Worm (Caenorhabditis elegans) whole organism, L4 larva: ENCODE data around the gene F08F8.9.

Experiments
- R02D3.7 ChIP-seq: fragments of 150-350 bp; sonication (generic microtip); optimal IDR thresholded peaks from 3 replicates; lab custom pipeline; 2014; ENCODE audit warnings: missing biosample characterization, missing genetic modification characterization
- T26A8.4 ChIP-seq: fragments of 200-800 bp; sonication (Bioruptor generic); IDR thresholded peaks from 2 replicates; pipeline ENCODE4 v1.3.6; 2022; ENCODE audit warnings: missing genetic modification characterization, missing compliant biosample characterization
- Y105C5A.15 ChIP-seq: fragments of 200-800 bp; sonication (Bioruptor generic); IDR thresholded peaks from 2 replicates; pipeline ENCODE4 v1.3.6; 2022; ENCODE audit warnings: missing genetic modification characterization, missing compliant biosample characterization
- Y5F2A.4 ChIP-seq: fragments of 200-800 bp; sonication (Bioruptor generic); optimal IDR thresholded peaks from 2 replicates; lab custom pipeline; 2018; ENCODE audit warnings: mild to moderate bottlenecking, missing genetic modification characterization, missing compliant biosample characterization
- ZK546.5 ChIP-seq, 2 experiments: sonication (generic microtip); optimal IDR thresholded peaks; 2 replicates each; lab custom pipeline; 2017; ENCODE audit warnings: missing biosample characterization in 2 of 2, missing genetic modification characterization in 2 of 2
- aly-2 ChIP-seq: sonication (generic microtip); optimal IDR thresholded peaks from 2 replicates; lab custom pipeline; 2018; ENCODE audit warnings: missing biosample characterization, missing genetic modification characterization
- ama-1 ChIP-seq: fragments of 150-350 bp; optimal IDR thresholded peaks from 2 replicates; lab custom pipeline; 2014; ENCODE audit warnings: inconsistent platforms, mixed read lengths
- arid-1 ChIP-seq: fragments of 200-800 bp; sonication (Bioruptor generic); conservative IDR thresholded peaks from 2 replicates; pipeline ENCODE4 v1.3.6; 2022; ENCODE audit warnings: missing genetic modification reagents, missing genetic modification characterization, missing compliant biosample characterization
- attf-4 ChIP-seq: sonication (generic microtip); optimal IDR thresholded peaks from 3 replicates; lab custom pipeline; 2017; ENCODE audit warnings: missing biosample characterization, missing genetic modification characterization
- ceh-32 ChIP-seq: sonication (generic microtip); optimal IDR thresholded peaks from 2 replicates; lab custom pipeline; 2016; ENCODE audit warnings: mild to moderate bottlenecking, missing genetic modification characterization, missing compliant biosample characterization; ENCODE audit not compliant: poor library complexity
- cey-2 ChIP-seq: sonication (generic microtip); optimal IDR thresholded peaks from 3 replicates; lab custom pipeline; 2017; ENCODE audit warnings: missing genetic modification characterization, mild to moderate bottlenecking, missing compliant biosample characterization, antibody characterized with exemption, borderline replicate concordance; ENCODE audit not compliant: insufficient read depth
- ctbp-1 ChIP-seq: fragments of 200-800 bp; sonication (Bioruptor generic); IDR thresholded peaks from 2 replicates; pipeline ENCODE4 v1.3.6; 2022; ENCODE audit warnings: missing genetic modification reagents, missing genetic modification characterization, missing compliant biosample characterization
- daf-16 ChIP-seq, 3 experiments: sonication (generic microtip); optimal IDR thresholded peaks; 2 replicates each; lab custom pipeline; 2016 to 2017; ENCODE audit warnings: missing genetic modification characterization in 3 of 3, missing genetic modification reagents in 3 of 3, mild to moderate bottlenecking in 2 of 3, missing compliant biosample characterization in 2 of 3, missing biosample characterization in 1 of 3, moderate library complexity in 1 of 3
- daf-8 ChIP-seq: fragments of 200-800 bp; sonication (Bioruptor generic); IDR thresholded peaks from 2 replicates; pipeline ENCODE4 v1.3.6; 2022; ENCODE audit warnings: missing genetic modification characterization, missing compliant biosample characterization
- dmd-6 ChIP-seq: fragments of 200-800 bp; sonication (Bioruptor generic); IDR thresholded peaks from 2 replicates; pipeline ENCODE4 v1.3.6; 2022; ENCODE audit warnings: missing genetic modification reagents, missing genetic modification characterization, missing compliant biosample characterization
- dmd-8 ChIP-seq: fragments of 200-800 bp; sonication (Bioruptor generic); IDR thresholded peaks from 2 replicates; pipeline ENCODE4 v1.3.6; 2022; ENCODE audit warnings: missing genetic modification characterization, missing compliant biosample characterization
- dve-1 ChIP-seq: sonication (generic microtip); optimal IDR thresholded peaks from 2 replicates; lab custom pipeline; 2017; ENCODE audit warnings: antibody characterized with exemption, mild to moderate bottlenecking, missing genetic modification characterization, missing compliant biosample characterization; ENCODE audit not compliant: insufficient read depth
- egl-27 ChIP-seq: sonication (generic microtip); optimal IDR thresholded peaks from 3 replicates; lab custom pipeline; 2017; ENCODE audit warnings: missing biosample characterization, missing genetic modification reagents, missing genetic modification characterization
- egl-43 ChIP-seq: fragments of 200-800 bp; sonication (Bioruptor generic); IDR thresholded peaks from 2 replicates; pipeline ENCODE4 v1.3.6; 2022; ENCODE audit warnings: missing genetic modification reagents, missing genetic modification characterization, missing compliant biosample characterization
- gei-8 ChIP-seq: fragments of 200-800 bp; sonication (Bioruptor generic); optimal IDR thresholded peaks from 2 replicates; lab custom pipeline; 2018; ENCODE audit warnings: mild to moderate bottlenecking, missing genetic modification characterization, missing compliant biosample characterization
- hmg-1.1 ChIP-seq: fragments of 200-800 bp; sonication (Bioruptor generic); IDR thresholded peaks from 2 replicates; pipeline ENCODE4 v1.3.6; 2022; ENCODE audit warnings: missing genetic modification reagents, missing genetic modification characterization, missing compliant biosample characterization
- jun-1 ChIP-seq: fragments of 150-350 bp; optimal IDR thresholded peaks from 2 replicates; lab custom pipeline; 2014; ENCODE audit warnings: missing biosample characterization, missing genetic modification reagents, missing genetic modification characterization
- lin-1 ChIP-seq: fragments of 200-800 bp; sonication (Bioruptor generic); IDR thresholded peaks from 2 replicates; pipeline ENCODE4 v1.3.6; 2022; ENCODE audit warnings: missing genetic modification reagents, missing genetic modification characterization, missing compliant biosample characterization
- lin-15B ChIP-seq: fragments of 150-350 bp; sonication (generic microtip); optimal IDR thresholded peaks from 3 replicates; lab custom pipeline; 2014; ENCODE audit warnings: missing biosample characterization, missing genetic modification characterization
- lir-3 ChIP-seq: sonication (generic microtip); optimal IDR thresholded peaks from 2 replicates; lab custom pipeline; 2016; ENCODE audit warnings: mild to moderate bottlenecking, missing genetic modification characterization, missing compliant biosample characterization
- lsy-2 ChIP-seq, 2 experiments: fragments of 150-350 bp in 1 of 2; sonication (generic microtip) in 1 of 2; optimal IDR thresholded peaks; 2 replicates each; lab custom pipeline; 2014 to 2017; ENCODE audit warnings: missing biosample characterization in 2 of 2, missing genetic modification characterization in 2 of 2
- madf-5 ChIP-seq, 2 experiments: fragments of 200-800 bp; sonication (Bioruptor generic); IDR thresholded peaks; 2 replicates each; pipeline ENCODE4 v1.3.6; 2022; ENCODE audit warnings: missing compliant biosample characterization in 2 of 2, missing genetic modification characterization in 2 of 2
- madf-9 ChIP-seq: fragments of 200-800 bp; sonication (Bioruptor generic); conservative IDR thresholded peaks from 2 replicates; pipeline ENCODE4 v1.3.6; 2022; ENCODE audit warnings: missing genetic modification reagents, missing genetic modification characterization, missing compliant biosample characterization
- mdl-1 ChIP-seq, 2 experiments: fragments of 150-350 bp in 1 of 2; sonication (generic microtip) in 1 of 2; optimal IDR thresholded peaks; 2 replicates each; lab custom pipeline; 2014 to 2017; ENCODE audit warnings: missing biosample characterization in 2 of 2, missing genetic modification characterization in 2 of 2
- mes-2 ChIP-seq: sonication (generic microtip); optimal IDR thresholded peaks from 2 replicates; lab custom pipeline; 2016; ENCODE audit warnings: missing genotype, mild to moderate bottlenecking, missing genetic modification characterization, missing compliant biosample characterization; ENCODE audit not compliant: poor library complexity, severe bottlenecking
- mxl-2 ChIP-seq: fragments of 200-800 bp; sonication (Bioruptor generic); conservative IDR thresholded peaks from 2 replicates; pipeline ENCODE4 v1.3.6; 2022; ENCODE audit warnings: missing genetic modification reagents, missing genetic modification characterization, missing compliant biosample characterization
- mxl-3 ChIP-seq: fragments of 200-800 bp; sonication (Bioruptor generic); optimal IDR thresholded peaks from 2 replicates; lab custom pipeline; 2018; ENCODE audit warnings: mild to moderate bottlenecking, missing genetic modification characterization, missing compliant biosample characterization
- nhr-102 ChIP-seq: sonication (generic microtip); optimal IDR thresholded peaks from 2 replicates; lab custom pipeline; 2016; ENCODE audit warnings: mild to moderate bottlenecking, missing genetic modification characterization, moderate library complexity, missing compliant biosample characterization
- nhr-11 ChIP-seq: fragments of 150-350 bp; optimal IDR thresholded peaks from 2 replicates; lab custom pipeline; 2014; ENCODE audit warnings: missing biosample characterization, missing genetic modification characterization
- nhr-48 ChIP-seq: sonication (generic microtip); optimal IDR thresholded peaks from 2 replicates; lab custom pipeline; 2016; ENCODE audit warnings: mild to moderate bottlenecking, missing genetic modification characterization, missing compliant biosample characterization
- nhr-6 ChIP-seq: fragments of 150-350 bp; optimal IDR thresholded peaks from 2 replicates; lab custom pipeline; 2014; ENCODE audit warnings: missing biosample characterization, missing genetic modification characterization
- nhr-76 ChIP-seq: fragments of 150-350 bp; optimal IDR thresholded peaks from 2 replicates; lab custom pipeline; 2014; ENCODE audit warnings: missing biosample characterization, missing genetic modification characterization
- nhr-77 ChIP-seq: fragments of 150-350 bp; optimal IDR thresholded peaks from 2 replicates; lab custom pipeline; 2014; ENCODE audit warnings: missing biosample characterization, missing genetic modification characterization
- pha-4 ChIP-seq, 2 experiments: fragments of 150-350 bp in 1 of 2; fragments of 200-800 bp in 1 of 2; sonication (Bioruptor generic) in 1 of 2; IDR thresholded peaks in 1 of 2; optimal IDR thresholded peaks in 1 of 2; 2 replicates each; pipeline versions ENCODE4 v1.3.6 to Lab custom; 2014 to 2022; ENCODE audit warnings: missing genetic modification characterization in 2 of 2, missing genetic modification reagents in 2 of 2, missing biosample characterization in 1 of 2, missing compliant biosample characterization in 1 of 2
- pqm-1 ChIP-seq: sonication (generic microtip); optimal IDR thresholded peaks from 2 replicates; lab custom pipeline; 2017; ENCODE audit warnings: missing biosample characterization, missing genetic modification characterization
- spr-1 ChIP-seq: sonication (generic microtip); optimal IDR thresholded peaks from 2 replicates; lab custom pipeline; 2016; ENCODE audit warnings: mild to moderate bottlenecking, missing genetic modification characterization, missing compliant biosample characterization
- tag-97 ChIP-seq: fragments of 200-800 bp; sonication (Bioruptor generic); IDR thresholded peaks from 2 replicates; pipeline ENCODE4 v1.3.6; 2022; ENCODE audit warnings: missing genetic modification characterization, missing compliant biosample characterization
- unc-130 ChIP-seq: sonication (generic microtip); optimal IDR thresholded peaks from 2 replicates; lab custom pipeline; 2016; ENCODE audit warnings: missing genetic modification reagents, missing genetic modification characterization, missing compliant biosample characterization
- unc-39 ChIP-seq: sonication (generic microtip); optimal IDR thresholded peaks from 2 replicates; lab custom pipeline; 2017; ENCODE audit warnings: missing biosample characterization, missing genetic modification characterization
- unc-62 ChIP-seq, 3 experiments: fragments of 150-350 bp in 1 of 3; sonication (generic microtip); optimal IDR thresholded peaks in 2 of 3; peaks in 1 of 3; 1 replicate in 1 of 3; 2 replicates in 2 of 3; lab custom pipeline; 2014 to 2017; ENCODE audit warnings: missing biosample characterization in 3 of 3, missing genetic modification characterization in 3 of 3, missing genetic modification reagents in 3 of 3, missing genotype in 1 of 3
- zfp-2 ChIP-seq: sonication (generic microtip); optimal IDR thresholded peaks from 2 replicates; lab custom pipeline; 2016; ENCODE audit warnings: mild to moderate bottlenecking, missing genetic modification characterization, missing compliant biosample characterization
- zip-11 ChIP-seq: fragments of 200-800 bp; sonication (Bioruptor generic); IDR thresholded peaks from 2 replicates; pipeline ENCODE4 v1.3.6; 2022; ENCODE audit warnings: missing genetic modification characterization, missing compliant biosample characterization
- zip-2 ChIP-seq: fragments of 150-350 bp; optimal IDR thresholded peaks from 2 replicates; lab custom pipeline; 2014; ENCODE audit warnings: missing biosample characterization, missing genetic modification characterization
- ztf-7 ChIP-seq: fragments of 150-350 bp; optimal IDR thresholded peaks from 2 replicates; lab custom pipeline; 2014; ENCODE audit warnings: missing biosample characterization, missing genetic modification characterization

F08F8.9 gene

DNA sequence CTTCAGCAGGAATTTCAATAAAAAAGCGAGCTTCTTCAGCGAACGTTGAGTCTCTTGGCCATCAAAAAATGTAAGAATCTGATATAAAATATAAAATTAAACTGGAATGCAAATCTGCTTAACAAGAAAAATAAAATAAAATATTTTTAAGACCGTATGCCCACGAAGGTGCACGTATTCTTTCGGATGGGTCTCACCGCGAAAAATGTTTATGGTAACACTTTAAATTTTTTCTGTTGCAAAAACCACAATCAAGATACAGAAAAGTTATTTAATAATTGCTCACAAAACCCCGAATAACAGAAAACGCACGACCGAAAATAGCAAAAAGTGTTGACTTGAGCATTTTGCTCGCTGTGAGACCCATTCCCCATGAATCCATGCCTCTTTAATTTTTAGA, 14.6 kb downstream of the F08F8.9 start:
- TF ChIP-seq lsy-2 (tag; optimal IDR thresholded peaks at IDR 0.05; lab: Kevin White, UChicago) (no peak), nhr-102 (tag; lab: Kevin White, UChicago) (no peak), arid-1 (no peak), unc-130 (GFP tag; lab: Kevin White, UChicago) (no peak), hmg-1.1 (GFP tag; lab: Robert Waterston, UW) (no peak), zfp-2 (tag; lab: Kevin White, UChicago) (no peak), egl-27 (tag; lab: Kevin White, UChicago) (no peak), dve-1 (no peak), gei-8 (GFP tag; lab: Kevin White, UChicago) (no peak), madf-9 (GFP tag; lab: Robert Waterston, UW) (no peak), nhr-77 (tag; lab: Kevin White, UChicago) (no peak), madf-5 (GFP tag; IDR thresholded peaks at IDR 0.05; lab: Robert Waterston, UW) (no peak), nhr-11 (tag; lab: Kevin White, UChicago) (no peak), dmd-8 (GFP tag; lab: Robert Waterston, UW) (no peak)

DNA sequence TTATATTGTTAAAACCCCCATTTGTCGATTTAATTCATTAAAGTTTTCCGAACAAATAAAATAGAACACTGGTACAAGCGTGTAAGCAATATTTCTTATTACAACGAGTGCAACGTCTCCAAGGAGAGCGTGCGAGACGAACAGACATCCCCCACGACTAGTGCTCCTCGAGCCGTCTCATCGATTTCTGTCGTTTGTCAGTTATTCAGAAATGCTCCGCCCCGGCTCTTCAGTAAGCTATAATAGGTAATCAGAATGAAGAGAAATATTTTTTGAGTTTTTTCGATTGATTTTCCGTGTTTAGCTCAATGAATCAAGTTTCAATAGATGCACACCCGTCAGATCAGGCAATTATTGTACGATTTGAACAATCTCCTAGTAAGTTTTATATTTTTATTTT, 15.1 kb downstream of the F08F8.9 start, which contains the start of gene kap-1:
TSS of gene kap-1 (plus strand) at position 143 of the 400 bp plus-strand sequence.
- peak; percentile 22 for TF ChIP-seq nhr-48 (tag; lab: Kevin White, UChicago)
- TF ChIP-seq ama-1: peak; percentile 75
- TF ChIP-seq madf-9 (GFP tag; lab: Robert Waterston, UW): no peak
- TF ChIP-seq cey-2 (tag; lab: Kevin White, UChicago): no peak
- no peak for TF ChIP-seq ZK546.5 (tag; optimal IDR thresholded peaks at IDR 0.05; lab: Kevin White, UChicago)
- TF ChIP-seq aly-2 (tag; lab: Kevin White, UChicago): no peak
- TF ChIP-seq pha-4 (GFP tag; IDR thresholded peaks at IDR 0.05; lab: Robert Waterston, UW): no peak
- TF ChIP-seq pha-4 (tag; optimal IDR thresholded peaks at IDR 0.05; lab: Kevin White, UChicago): no peak
- TF ChIP-seq daf-16 (GFP tag; optimal IDR thresholded peaks at IDR 0.05; lab: Kevin White, UChicago): peak in 1 of 2 experiments; percentile 12
- peak; percentile 18 for TF ChIP-seq daf-16 (tag; optimal IDR thresholded peaks at IDR 0.05; lab: Kevin White, UChicago)
- no peak for TF ChIP-seq ztf-7 (tag; lab: Kevin White, UChicago)
- TF ChIP-seq egl-43 (GFP tag; lab: Robert Waterston, UW): peak; percentile 64
- peak; percentile 20 for TF ChIP-seq mes-2 (tag; lab: Kevin White, UChicago)
- TF ChIP-seq ctbp-1 (GFP tag; lab: Robert Waterston, UW): no peak
- TF ChIP-seq Y5F2A.4 (GFP tag; lab: Kevin White, UChicago): no peak
- TF ChIP-seq unc-62 (GFP tag; optimal IDR thresholded peaks at IDR 0.05 in 1 of 2; lab: Kevin White, UChicago): no peak
- TF ChIP-seq unc-62 (tag; optimal IDR thresholded peaks at IDR 0.05; lab: Kevin White, UChicago): no peak
- no peak for TF ChIP-seq pqm-1 (tag; lab: Kevin White, UChicago)
- TF ChIP-seq R02D3.7 (tag; lab: Kevin White, UChicago): no peak
- no peak for TF ChIP-seq lin-1 (GFP tag; lab: Robert Waterston, UW)
- no peak for TF ChIP-seq dmd-6
- 0 out of 2 replicates have a peak, but pooled peaks have one; percentile 26 for TF ChIP-seq T26A8.4 (GFP tag; lab: Robert Waterston, UW)
- TF ChIP-seq zip-11 (GFP tag; lab: Robert Waterston, UW): no peak
- TF ChIP-seq Y105C5A.15 (GFP tag; lab: Robert Waterston, UW): no peak
- no peak for TF ChIP-seq daf-8 (GFP tag; lab: Robert Waterston, UW)
- no peak for TF ChIP-seq lir-3 (tag; lab: Kevin White, UChicago)
- no peak for TF ChIP-seq ceh-32 (tag; lab: Kevin White, UChicago)
- no peak for TF ChIP-seq jun-1
- TF ChIP-seq mxl-3 (GFP tag; lab: Kevin White, UChicago): no peak
- no peak for TF ChIP-seq mxl-2 (GFP tag; lab: Robert Waterston, UW)
- no peak for TF ChIP-seq nhr-6 (tag; lab: Kevin White, UChicago)
- no peak for TF ChIP-seq unc-39 (tag; lab: Kevin White, UChicago)
- no peak for TF ChIP-seq mdl-1 (tag; optimal IDR thresholded peaks at IDR 0.05; lab: Kevin White, UChicago)
- no peak for TF ChIP-seq nhr-77 (tag; lab: Kevin White, UChicago)
- no peak for TF ChIP-seq zip-2
- no peak for TF ChIP-seq spr-1 (tag; lab: Kevin White, UChicago)
- TF ChIP-seq tag-97 (GFP tag; lab: Robert Waterston, UW): no peak
- no peak for TF ChIP-seq lin-15B (tag; lab: Kevin White, UChicago)
- no peak for TF ChIP-seq arid-1
- no peak for TF ChIP-seq attf-4 (tag; lab: Kevin White, UChicago)
- TF ChIP-seq nhr-76 (tag; lab: Kevin White, UChicago): no peak
